Comparison of ENCODE assay signal across 5 fruit fly cellular contexts in the genomic region with DNA sequence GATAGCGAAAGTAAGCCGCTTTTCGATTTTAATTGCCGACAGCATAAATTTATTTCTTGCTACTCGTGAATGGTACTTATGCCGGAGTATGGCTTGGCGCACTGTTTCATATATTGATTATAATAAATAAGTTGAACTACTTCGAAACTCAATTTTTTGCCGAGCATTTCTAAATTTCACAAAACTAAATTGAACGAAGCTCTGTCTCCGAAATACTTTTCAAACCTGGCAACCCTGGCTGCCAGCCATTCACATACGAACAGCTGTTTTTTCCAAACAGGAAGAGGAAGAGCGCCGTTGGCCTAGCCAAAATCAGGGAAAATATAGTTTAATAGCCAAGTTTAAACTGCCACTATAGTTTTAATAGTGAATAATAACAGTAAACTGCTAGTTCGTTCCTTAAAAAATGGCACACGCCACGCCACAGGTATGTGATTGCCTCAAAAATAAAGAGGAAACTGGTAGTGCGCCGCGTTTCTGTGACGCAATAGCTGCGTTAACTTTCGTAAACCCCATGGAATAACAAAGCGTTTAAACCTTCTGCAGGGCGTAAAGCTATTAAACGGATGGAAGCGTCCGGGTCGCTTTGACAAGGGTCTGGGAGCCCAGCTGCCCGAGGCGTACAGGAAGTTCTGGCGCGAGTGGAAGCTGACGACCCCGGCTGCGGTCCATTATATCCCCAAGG.
TF ChIP-seq lines count a peak whose summit lies in the region.

Gene mRpL28 (plus strand): TSS at position 246 of the 685 bp plus-strand sequence.

- peak; percentile 3 for TF ChIP-seq CTCF in whole organism, embryonic (GFP tag; optimal IDR thresholded peaks at IDR 0.05; lab: Kevin White, UChicago)

TF ChIP-seq in whole organism, adult, 20 proteins besides CTCF, POLR2A, EP300 and RAD21 (continues in another document):
- TF ChIP-seq CG5204 (GFP tag; optimal IDR thresholded peaks at IDR 0.05; lab: Kevin White, UChicago) (no peak), cic (GFP tag; optimal IDR thresholded peaks at IDR 0.05; lab: Kevin White, UChicago) (no peak), Clk (GFP tag; optimal IDR thresholded peaks at IDR 0.05; lab: Kevin White, UChicago) (no peak), pad (GFP tag; optimal IDR thresholded peaks at IDR 0.05; lab: Kevin White, UChicago) (no peak), tj (GFP tag; optimal IDR thresholded peaks at IDR 0.05; lab: Kevin White, UChicago) (peak; percentile 2), CG12768 (GFP tag; optimal IDR thresholded peaks at IDR 0.05; lab: Kevin White, UChicago) (no peak), kay (GFP tag; lab: Kevin White, UChicago; ENCODE audit: borderline replicate concordance) (no peak), toe (GFP tag; optimal IDR thresholded peaks at IDR 0.05; lab: Kevin White, UChicago) (no peak), CG14711 (tag; optimal IDR thresholded peaks at IDR 0.05; lab: Kevin White, UChicago) (peak; percentile 94), CG1620 (GFP tag; optimal IDR thresholded peaks at IDR 0.05; lab: Kevin White, UChicago) (no peak), ovo (GFP tag; optimal IDR thresholded peaks at IDR 0.05; lab: Kevin White, UChicago) (no peak), cnc (optimal IDR thresholded peaks at IDR 0.05; lab: Kevin White, UChicago) (no peak), CG33017 (tag; optimal IDR thresholded peaks at IDR 0.05; lab: Kevin White, UChicago) (no peak), Crg-1 (GFP tag; optimal IDR thresholded peaks at IDR 0.05; lab: Kevin White, UChicago) (no peak), CG7101 (tag; optimal IDR thresholded peaks at IDR 0.05; lab: Kevin White, UChicago) (peak; percentile 15), Hr96 (GFP tag; optimal IDR thresholded peaks at IDR 0.05; lab: Kevin White, UChicago) (no peak), bab1 (GFP tag; optimal IDR thresholded peaks at IDR 0.05; lab: Kevin White, UChicago) (peak; percentile 65)

TF ChIP-seq in whole organism, embryonic, 481 proteins besides CTCF, POLR2A, EP300 and RAD21 (continues in another document):
- TF ChIP-seq sna (GFP tag; IDR thresholded peaks at IDR 0.05; lab: Robert Waterston, UW; ENCODE audit: partially characterized antibody) (peak; percentile 45; the same call in 1 of the 2 replicates), CG12659 (GFP tag; optimal IDR thresholded peaks at IDR 0.05; lab: Kevin White, UChicago) (peak; percentile 58), sob (GFP tag; IDR thresholded peaks at IDR 0.05; lab: Robert Waterston, UW) (no peak), tgo (GFP tag; IDR thresholded peaks at IDR 0.05; lab: Robert Waterston, UW) (no peak), Nf-YA (GFP tag; IDR thresholded peaks at IDR 0.05; lab: Robert Waterston, UW) (no peak), CG16813 (GFP tag; IDR thresholded peaks at IDR 0.05; lab: Robert Waterston, UW; ENCODE audit: partially characterized antibody) (peak; percentile 20; the same call in 1 of the 3 replicates), YL-1 (GFP tag; optimal IDR thresholded peaks at IDR 0.05; lab: Kevin White, UChicago) (peak; percentile 89), Fer2 (tag; optimal IDR thresholded peaks at IDR 0.05; lab: Kevin White, UChicago) (no peak), Asciz (GFP tag; optimal IDR thresholded peaks at IDR 0.05; lab: Kevin White, UChicago) (no peak), B-H2 (GFP tag; optimal IDR thresholded peaks at IDR 0.05; lab: Kevin White, UChicago) (peak; percentile 43), sima (GFP tag; optimal IDR thresholded peaks at IDR 0.05; lab: Kevin White, UChicago) (no peak), CG2202 (tag; optimal IDR thresholded peaks at IDR 0.05; lab: Kevin White, UChicago) (no peak), Dp (GFP tag; optimal IDR thresholded peaks at IDR 0.05; lab: Kevin White, UChicago) (peak; percentile 11), abd-A (tag; optimal IDR thresholded peaks at IDR 0.05; lab: Kevin White, UChicago) (no peak), dpn (GFP tag; optimal IDR thresholded peaks at IDR 0.05; lab: Kevin White, UChicago) (no peak), CG8281 (tag; optimal IDR thresholded peaks at IDR 0.05; lab: Kevin White, UChicago) (no peak), jigr1 (GFP tag; IDR thresholded peaks at IDR 0.05; lab: Robert Waterston, UW) (no peak)

TF ChIP-seq in whole organism, prepupa, 60 proteins besides CTCF, POLR2A, EP300 and RAD21:
- TF ChIP-seq CG31627 (GFP tag; optimal IDR thresholded peaks at IDR 0.05; lab: Kevin White, UChicago) = peak; percentile 7
- TF ChIP-seq spab (GFP tag; optimal IDR thresholded peaks at IDR 0.05; lab: Kevin White, UChicago) = no peak
- TF ChIP-seq CG6854 (GFP tag; optimal IDR thresholded peaks at IDR 0.05; lab: Kevin White, UChicago) = peak; percentile 1
- TF ChIP-seq CG3032 (tag; optimal IDR thresholded peaks at IDR 0.05; lab: Kevin White, UChicago) = peak; percentile 0
- no peak for TF ChIP-seq Sox102F (GFP tag; optimal IDR thresholded peaks at IDR 0.05; lab: Kevin White, UChicago)
- no peak for TF ChIP-seq Gug (GFP tag; IDR thresholded peaks at IDR 0.05; lab: Robert Waterston, UW)
- peak; percentile 47 for TF ChIP-seq esn (GFP tag; optimal IDR thresholded peaks at IDR 0.05; lab: Kevin White, UChicago)

TF ChIP-seq in whole organism, pupa, 21 proteins besides CTCF, POLR2A, EP300 and RAD21:
- TF ChIP-seq EcR (GFP tag; optimal IDR thresholded peaks at IDR 0.05; lab: Kevin White, UChicago) = peak; percentile 70
- TF ChIP-seq CG4496 (GFP tag; IDR thresholded peaks at IDR 0.05; lab: Robert Waterston, UW) = 0 out of 3 replicates have a peak, but pooled peaks have one; percentile 24
- TF ChIP-seq D1 (tag; optimal IDR thresholded peaks at IDR 0.05; lab: Kevin White, UChicago) = no peak
- TF ChIP-seq fd96Ca (GFP tag; IDR thresholded peaks at IDR 0.05; lab: Robert Waterston, UW) = peak; percentile 18; the same call in 1 of the 3 replicates

TF ChIP-seq in whole organism, wandering third instar larva, 38 proteins besides CTCF, POLR2A, EP300 and RAD21:
- no peak for TF ChIP-seq N (GFP tag; optimal IDR thresholded peaks at IDR 0.05; lab: Kevin White, UChicago)
- TF ChIP-seq OdsH (GFP tag; optimal IDR thresholded peaks at IDR 0.05; lab: Kevin White, UChicago) = no peak
- no peak for TF ChIP-seq CrebA (GFP tag; optimal IDR thresholded peaks at IDR 0.05; lab: Kevin White, UChicago; ENCODE audit: borderline replicate concordance)
- TF ChIP-seq Hr83 (GFP tag; optimal IDR thresholded peaks at IDR 0.05; lab: Kevin White, UChicago; ENCODE audit: poor library complexity, severe bottlenecking) = peak; percentile 16
- TF ChIP-seq psq (GFP tag; optimal IDR thresholded peaks at IDR 0.05; lab: Kevin White, UChicago) = peak; percentile 2
- TF ChIP-seq ey (GFP tag; optimal IDR thresholded peaks at IDR 0.05; lab: Kevin White, UChicago) = peak; percentile 26
- TF ChIP-seq CG32264 (GFP tag; optimal IDR thresholded peaks at IDR 0.05; lab: Kevin White, UChicago) = no peak
- TF ChIP-seq Rel (GFP tag; optimal IDR thresholded peaks at IDR 0.05; lab: Kevin White, UChicago) = no peak
- peak; percentile 88 for TF ChIP-seq Rel (tag; optimal IDR thresholded peaks at IDR 0.05; lab: Kevin White, UChicago)
- peak; percentile 15 for TF ChIP-seq HLH106 (tag; optimal IDR thresholded peaks at IDR 0.05; lab: Kevin White, UChicago)
